Fruit fly (Drosophila melanogaster): ENCODE data around the gene Eig71Ee.

Eig71Ee gene

DNA sequence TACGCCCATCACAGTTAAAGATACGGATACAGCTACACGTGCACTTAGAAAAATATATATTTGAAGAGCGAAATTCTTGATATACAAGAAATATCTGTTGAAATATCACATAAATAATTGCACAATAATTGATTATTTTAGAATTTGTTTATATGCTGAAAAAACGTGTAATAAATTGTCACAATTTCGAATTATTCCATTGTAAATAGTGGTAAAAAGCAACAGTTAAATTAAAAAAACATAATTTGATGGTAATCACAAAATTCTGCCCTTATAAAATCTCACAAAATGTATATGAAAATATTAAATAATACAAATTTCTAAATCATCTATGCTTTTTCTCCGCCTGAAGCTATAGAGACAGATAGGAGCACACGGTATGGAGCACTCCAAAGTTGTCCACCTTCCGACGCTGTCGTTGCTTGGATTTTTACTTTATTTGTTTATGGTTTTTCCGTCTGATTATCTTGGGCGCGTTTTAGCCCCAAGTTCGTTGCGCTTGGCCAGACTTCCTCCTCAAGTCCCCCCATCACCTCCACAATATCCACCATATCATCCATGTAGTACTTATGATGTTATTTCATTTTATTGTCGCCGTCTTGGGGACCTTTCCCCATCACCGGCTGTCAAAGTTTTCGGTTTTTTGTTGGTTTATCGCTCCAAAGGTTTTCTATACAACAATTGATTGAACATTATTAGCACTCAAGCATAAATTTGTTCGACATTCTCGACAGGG lies 48.6 kb upstream of the Eig71Ee start (continued):
- TF ChIP-seq CG7928 (GFP tag; optimal IDR thresholded peaks at IDR 0.05): no peak

DNA sequence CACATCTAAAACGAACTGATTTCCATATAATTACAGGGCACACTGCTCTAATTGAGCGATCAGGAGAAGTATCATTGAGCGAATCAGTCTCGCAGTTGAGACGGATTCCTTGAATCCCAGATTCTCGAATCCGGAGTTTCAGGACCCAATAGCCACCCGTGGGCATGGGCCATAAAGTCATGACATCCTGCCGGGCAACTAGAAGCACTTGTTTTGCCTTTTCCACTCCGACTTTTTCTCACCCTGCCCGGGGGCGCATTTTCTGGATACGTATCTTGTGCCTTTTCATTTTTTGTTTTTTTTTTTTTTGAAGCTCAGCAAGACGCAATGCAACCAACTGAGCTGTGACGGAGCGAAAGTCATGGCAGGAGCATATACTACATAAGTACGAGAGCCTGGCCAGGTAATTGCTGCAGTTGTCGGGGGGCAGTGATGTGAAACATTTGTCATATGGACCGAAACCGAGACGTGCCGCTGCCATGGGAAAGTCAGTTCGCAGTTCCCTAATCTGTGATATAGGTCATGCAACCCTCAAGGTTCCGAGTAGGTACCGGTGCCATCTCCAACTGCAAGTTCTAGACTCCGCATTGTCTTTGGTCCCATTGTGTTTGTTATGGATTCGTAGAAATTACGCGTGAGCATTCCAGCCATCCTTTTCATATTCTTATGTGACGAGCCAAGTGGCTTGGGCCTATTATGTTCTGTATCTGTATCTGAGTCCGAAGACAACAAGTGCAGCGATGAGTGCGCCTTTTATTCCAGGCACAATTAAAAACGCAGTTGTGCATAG lies 47.7 kb upstream of the Eig71Ee start:
- TF ChIP-seq cad (GFP tag; optimal IDR thresholded peaks at IDR 0.05): peak; percentile 90
- TF ChIP-seq prd (optimal IDR thresholded peaks at IDR 0.05): no peak
- peak; percentile 19; the same call in 1 of the 3 replicates for TF ChIP-seq prd (GFP tag; IDR thresholded peaks at IDR 0.05)
- peak in 1 of 2 experiments; percentile 46 for TF ChIP-seq tll (GFP tag; optimal IDR thresholded peaks at IDR 0.05)
- peak in 1 of 2 experiments; percentile 14 for TF ChIP-seq insv (GFP tag; optimal IDR thresholded peaks at IDR 0.05)
- peak; percentile 88 for TF ChIP-seq zen (tag; optimal IDR thresholded peaks at IDR 0.05)
- TF ChIP-seq D (optimal IDR thresholded peaks at IDR 0.05): peak; percentile 93
- TF ChIP-seq D (GFP tag; optimal IDR thresholded peaks at IDR 0.05): no peak
- TF ChIP-seq amos (GFP tag; IDR thresholded peaks at IDR 0.05; ENCODE audit: partially characterized antibody): no peak
- TF ChIP-seq CG2199 (GFP tag; IDR thresholded peaks at IDR 0.05): peak; percentile 17; the same call in 1 of the 3 replicates
- TF ChIP-seq twi (tag; optimal IDR thresholded peaks at IDR 0.05): peak; percentile 80
- TF ChIP-seq D19A (tag; optimal IDR thresholded peaks at IDR 0.05): peak; percentile 1
- TF ChIP-seq hb (GFP tag; IDR thresholded peaks at IDR 0.05; ENCODE audit: partially characterized antibody): no peak
- TF ChIP-seq ci (GFP tag; IDR thresholded peaks at IDR 0.05): 0 out of 3 replicates have a peak, but pooled peaks have one; percentile 23
- no peak for TF ChIP-seq CG13775 (GFP tag; optimal IDR thresholded peaks at IDR 0.05)

DNA sequence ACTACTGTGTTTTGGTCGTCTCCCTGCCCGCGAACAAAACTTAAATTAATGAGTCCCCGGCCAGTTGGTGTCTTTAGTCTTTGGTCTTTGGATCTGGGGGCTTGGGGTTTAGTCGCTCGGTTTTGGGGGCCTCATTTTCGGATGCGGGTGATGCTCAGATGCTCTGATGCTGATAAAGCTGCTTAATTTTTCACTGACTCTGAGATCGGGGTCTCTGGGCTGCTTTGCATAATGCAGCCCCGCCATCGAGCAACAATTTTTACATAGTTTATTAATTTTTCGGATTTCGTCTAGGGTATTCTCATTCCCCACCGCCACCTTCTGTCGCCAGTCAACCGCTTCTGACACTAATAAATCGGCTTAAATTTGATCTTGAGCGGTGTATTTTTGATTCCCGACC lies 46.4 kb upstream of the Eig71Ee start:
- TF ChIP-seq chif (GFP tag; optimal IDR thresholded peaks at IDR 0.05) (no peak), ewg (GFP tag; optimal IDR thresholded peaks at IDR 0.05) (no peak), CG16779 (GFP tag; IDR thresholded peaks at IDR 0.05) (no peak), CG12219 (GFP tag; optimal IDR thresholded peaks at IDR 0.05) (no peak), CG2889 (GFP tag; IDR thresholded peaks at IDR 0.05) (no peak), Awh (GFP tag; IDR thresholded peaks at IDR 0.05) (peak; percentile 60; the same call in 1 of the 2 replicates), CG34376 (GFP tag; optimal IDR thresholded peaks at IDR 0.05) (no peak), Ada2b (GFP tag; IDR thresholded peaks at IDR 0.05) (no peak), CG12769 (tag; optimal IDR thresholded peaks at IDR 0.05) (peak; percentile 1), CG6854 (GFP tag; optimal IDR thresholded peaks at IDR 0.05) (no peak), crol (GFP tag; IDR thresholded peaks at IDR 0.05) (peak; percentile 28; the same call in 1 of the 2 replicates), YL-1 (GFP tag; optimal IDR thresholded peaks at IDR 0.05) (no peak), chinmo (GFP tag; IDR thresholded peaks at IDR 0.05; ENCODE audit: partially characterized antibody) (0 out of 4 replicates have a peak, but pooled peaks have one; percentile 51), B-H1 (GFP tag; IDR thresholded peaks at IDR 0.05) (no peak), CG10366 (GFP tag; IDR thresholded peaks at IDR 0.05) (no peak), usp (GFP tag; optimal IDR thresholded peaks at IDR 0.05) (no peak), MBD-R2 (GFP tag; IDR thresholded peaks at IDR 0.05) (no peak), kni (GFP tag; optimal IDR thresholded peaks at IDR 0.05) (peak; percentile 18), vvl (GFP tag; IDR thresholded peaks at IDR 0.05) (peak; percentile 66), Taf1 (GFP tag; IDR thresholded peaks at IDR 0.05) (no peak), ranshi (GFP tag; IDR thresholded peaks at IDR 0.05) (no peak), psq (GFP tag; optimal IDR thresholded peaks at IDR 0.05) (no peak), fd64A (GFP tag; optimal IDR thresholded peaks at IDR 0.05) (no peak), lbe (GFP tag; optimal IDR thresholded peaks at IDR 0.05) (no peak), unpg (GFP tag; optimal IDR thresholded peaks at IDR 0.05) (no peak), oc (tag; optimal IDR thresholded peaks at IDR 0.05) (peak; percentile 94), schlank (tag; optimal IDR thresholded peaks at IDR 0.05) (no peak), abd-A (tag; optimal IDR thresholded peaks at IDR 0.05) (peak; percentile 19), Ets65A (GFP tag) (no peak), dmrt99B (tag; optimal IDR thresholded peaks at IDR 0.05) (no peak)
